Fruit fly (Drosophila melanogaster): ENCODE data around the gene CG6729.
A peak's percentile ranks its signal among the peaks of the same experiment; 100 is the strongest.

DNA sequence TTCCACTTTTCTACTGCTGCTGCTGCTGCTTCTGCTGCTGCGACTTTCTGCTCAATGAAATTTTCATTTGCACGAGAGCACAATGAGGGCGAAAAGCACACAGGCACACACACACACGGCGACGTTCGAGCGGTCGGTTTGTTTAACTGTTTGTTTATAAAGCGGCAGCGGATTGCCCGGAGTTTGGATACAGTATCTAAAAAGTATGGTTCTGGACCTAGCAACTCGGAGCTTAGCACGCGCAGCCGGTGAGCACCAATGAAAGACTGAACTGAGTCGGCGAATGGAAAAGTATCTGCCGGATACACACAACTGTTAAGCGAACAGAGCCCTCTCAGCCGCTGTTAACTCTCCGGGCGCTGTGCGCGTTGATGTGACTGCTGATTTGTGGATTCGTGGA is 12.3 kb upstream of the CG6729 start, which contains the start of gene CG17124:
- TF ChIP-seq CG4496 (GFP tag; IDR thresholded peaks at IDR 0.05): peak; percentile 83
- no peak for TF ChIP-seq CG14655 (GFP tag; optimal IDR thresholded peaks at IDR 0.05)
- peak; percentile 38; the same call in 1 of the 2 replicates for TF ChIP-seq CG32121 (GFP tag; IDR thresholded peaks at IDR 0.05)
- no peak for TF ChIP-seq CG34367 (tag; optimal IDR thresholded peaks at IDR 0.05)
- peak; percentile 51 for TF ChIP-seq Pif1B (GFP tag; optimal IDR thresholded peaks at IDR 0.05)
- no peak for TF ChIP-seq CG10348 (GFP tag; IDR thresholded peaks at IDR 0.05)
- TF ChIP-seq CG9948 (tag; optimal IDR thresholded peaks at IDR 0.05): peak; percentile 2
- peak; percentile 33 for TF ChIP-seq Snoo (tag; optimal IDR thresholded peaks at IDR 0.05)
- TF ChIP-seq Ets98B (GFP tag; IDR thresholded peaks at IDR 0.05): peak; percentile 64
- TF ChIP-seq gl (tag; optimal IDR thresholded peaks at IDR 0.05): peak; percentile 51
- no peak for TF ChIP-seq fd96Ca (GFP tag; IDR thresholded peaks at IDR 0.05)
- TF ChIP-seq CG8159 (tag; optimal IDR thresholded peaks at IDR 0.05): peak; percentile 22
- TF ChIP-seq CG17806 (tag; optimal IDR thresholded peaks at IDR 0.05): no peak
